Worm (Caenorhabditis elegans): ENCODE data around the gene AH6.3.

ce11 chrII:9483342-9483741 is 35.5 kb upstream of the AH6.3 start:
- TF ChIP-seq unc-62 (GFP tag; optimal IDR thresholded peaks at IDR 0.05) = no peak
- TF ChIP-seq snpc-4 (tag; optimal IDR thresholded peaks at IDR 0.05) = no peak
- no peak for TF ChIP-seq mab-5 (tag; optimal IDR thresholded peaks at IDR 0.05)
- no peak for TF ChIP-seq nhr-76 (tag; optimal IDR thresholded peaks at IDR 0.05)
- no peak for TF ChIP-seq pha-4 (tag; optimal IDR thresholded peaks at IDR 0.05)
- no peak for TF ChIP-seq elt-1 (tag; optimal IDR thresholded peaks at IDR 0.05; ENCODE audit: borderline replicate concordance, insufficient read depth)
- no peak for TF ChIP-seq lsy-2 (tag; optimal IDR thresholded peaks at IDR 0.05)
- no peak for TF ChIP-seq nhr-12 (tag; optimal IDR thresholded peaks at IDR 0.05)
- TF ChIP-seq nhr-237 (tag; optimal IDR thresholded peaks at IDR 0.05) = no peak
- no peak for TF ChIP-seq blmp-1 (tag; optimal IDR thresholded peaks at IDR 0.05)
